Fruit fly (Drosophila melanogaster) whole organism, prepupa: ENCODE data around the gene Smyd3.

Experiments used
- Blimp-1 ChIP-seq: fragments of 200-800 bp; sonication (Bioruptor generic); optimal IDR thresholded peaks from 3 replicates; lab custom pipeline; 2017; ENCODE audit warnings: missing biosample characterization, missing genetic modification characterization, mild to moderate bottlenecking, moderate library complexity, missing genetic modification reagents
- CG10631 ChIP-seq: fragments of 200-800 bp; sonication (Bioruptor generic); optimal IDR thresholded peaks from 2 replicates; lab custom pipeline; 2016; ENCODE audit warnings: missing biosample characterization, missing genetic modification characterization
- CG11294 ChIP-seq: fragments of 200-800 bp; sonication (Bioruptor generic); IDR thresholded peaks from 2 replicates; pipeline ENCODE4 v1.3.6; 2022; ENCODE audit warnings: missing biosample characterization, missing genetic modification characterization
- CG11902 ChIP-seq: fragments of 200-800 bp; sonication (Bioruptor generic); optimal IDR thresholded peaks from 3 replicates; lab custom pipeline; 2016; ENCODE audit warnings: missing biosample characterization, missing genetic modification characterization
- CG15336 ChIP-seq: fragments of 200-800 bp; sonication (Bioruptor generic); IDR thresholded peaks from 2 replicates; pipeline ENCODE4 v1.3.6; 2022; ENCODE audit warnings: missing biosample characterization, missing genetic modification characterization
- CG1621 ChIP-seq: fragments of 200-800 bp; sonication (Bioruptor generic); optimal IDR thresholded peaks from 3 replicates; lab custom pipeline; 2018; ENCODE audit warnings: missing biosample characterization, mild to moderate bottlenecking, missing genetic modification characterization
- CG16779 ChIP-seq: fragments of 200-800 bp; sonication (Bioruptor generic); optimal IDR thresholded peaks from 3 replicates; lab custom pipeline; 2017; ENCODE audit warnings: missing biosample characterization, mild to moderate bottlenecking, missing genetic modification characterization
- CG3032 ChIP-seq: fragments of 200-800 bp; optimal IDR thresholded peaks from 2 replicates; lab custom pipeline; 2019; ENCODE audit warnings: missing biosample characterization, mild to moderate bottlenecking, missing genetic modification characterization, moderate library complexity
- CG31627 ChIP-seq: fragments of 200-800 bp; sonication (Bioruptor generic); optimal IDR thresholded peaks from 3 replicates; lab custom pipeline; 2016; ENCODE audit warnings: missing biosample characterization, missing genetic modification characterization
- CG32006 ChIP-seq: fragments of 200-800 bp; sonication (Bioruptor generic); optimal IDR thresholded peaks from 3 replicates; lab custom pipeline; 2017; ENCODE audit warnings: missing biosample characterization, mild to moderate bottlenecking, missing genetic modification characterization
- CG34406 ChIP-seq: fragments of 200-800 bp; sonication (Bioruptor generic); optimal IDR thresholded peaks from 3 replicates; lab custom pipeline; 2016; ENCODE audit warnings: missing biosample characterization, missing genetic modification characterization
- CG3919 ChIP-seq: fragments of 200-800 bp; sonication (Bioruptor generic); optimal IDR thresholded peaks from 3 replicates; lab custom pipeline; 2016; ENCODE audit warnings: missing biosample characterization, missing genetic modification characterization
- CG6163 ChIP-seq: fragments of 200-800 bp; sonication (Bioruptor generic); IDR thresholded peaks from 3 replicates; pipeline ENCODE4 v1.3.6; 2022; ENCODE audit warnings: missing biosample characterization, missing genetic modification characterization
- CG6276 ChIP-seq: fragments of 200-800 bp; sonication (Bioruptor generic); optimal IDR thresholded peaks from 2 replicates; lab custom pipeline; 2017; ENCODE audit warnings: missing biosample characterization, mild to moderate bottlenecking, missing genetic modification characterization
- CG6792 ChIP-seq: fragments of 200-800 bp; sonication (Bioruptor generic); optimal IDR thresholded peaks from 3 replicates; lab custom pipeline; 2016; ENCODE audit warnings: missing biosample characterization, missing genetic modification characterization
- CG6808 ChIP-seq: fragments of 200-800 bp; sonication (Bioruptor generic); optimal IDR thresholded peaks from 3 replicates; lab custom pipeline; 2017; ENCODE audit warnings: missing biosample characterization, missing genetic modification characterization, mild to moderate bottlenecking, moderate library complexity, missing genetic modification reagents
- CG7368 ChIP-seq: fragments of 200-800 bp; sonication (Bioruptor generic); optimal IDR thresholded peaks from 3 replicates; lab custom pipeline; 2016; ENCODE audit warnings: missing biosample characterization, missing genetic modification characterization
- CG8119 ChIP-seq: fragments of 200-800 bp; sonication (Bioruptor generic); IDR thresholded peaks from 3 replicates; pipeline ENCODE4 v1.3.6; 2022; ENCODE audit warnings: missing biosample characterization, missing genetic modification characterization
- CG8319 ChIP-seq: fragments of 200-800 bp; sonication (Bioruptor generic); optimal IDR thresholded peaks from 3 replicates; lab custom pipeline; 2016; ENCODE audit warnings: missing biosample characterization, missing genetic modification characterization
- CG8632 ChIP-seq: fragments of 200-800 bp; sonication (Bioruptor generic); optimal IDR thresholded peaks from 3 replicates; lab custom pipeline; 2016; ENCODE audit warnings: missing biosample characterization, missing genetic modification characterization
- CG9139 ChIP-seq: fragments of 200-800 bp; sonication (Bioruptor generic); optimal IDR thresholded peaks from 3 replicates; lab custom pipeline; 2017; ENCODE audit warnings: missing biosample characterization, mild to moderate bottlenecking, missing genetic modification characterization
- Eip75B ChIP-seq: fragments of 200-800 bp; sonication (Bioruptor generic); optimal IDR thresholded peaks from 3 replicates; lab custom pipeline; 2016; ENCODE audit warnings: missing biosample characterization, missing genetic modification characterization
- Eip93F ChIP-seq: fragments of 200-800 bp; sonication (Bioruptor generic); optimal IDR thresholded peaks from 2 replicates; lab custom pipeline; 2016; ENCODE audit warnings: missing biosample characterization, mild to moderate bottlenecking, missing genetic modification characterization
- Ets21C ChIP-seq: fragments of 200-800 bp; sonication (Bioruptor generic); optimal IDR thresholded peaks from 3 replicates; lab custom pipeline; 2016; ENCODE audit warnings: missing biosample characterization, missing genetic modification characterization
- Ets96B ChIP-seq: fragments of 200-800 bp; optimal IDR thresholded peaks from 2 replicates; lab custom pipeline; 2019; ENCODE audit warnings: missing biosample characterization, mild to moderate bottlenecking, missing genetic modification characterization, moderate library complexity
- Gug ChIP-seq: fragments of 200-800 bp; sonication (Bioruptor generic); IDR thresholded peaks from 2 replicates; pipeline ENCODE4 v1.3.6; 2022; ENCODE audit warnings: missing biosample characterization, missing genetic modification characterization
- Hr38 ChIP-seq: sonication (Bioruptor generic); optimal IDR thresholded peaks from 2 replicates; lab custom pipeline; 2016; ENCODE audit warnings: missing biosample characterization, missing genetic modification characterization
- Hr39 ChIP-seq: fragments of 200-800 bp; sonication (Bioruptor generic); optimal IDR thresholded peaks from 2 replicates; lab custom pipeline; 2016; ENCODE audit warnings: missing biosample characterization, missing genetic modification characterization
- Smox ChIP-seq: fragments of 200-800 bp; sonication (Bioruptor generic); optimal IDR thresholded peaks from 3 replicates; lab custom pipeline; 2016; ENCODE audit warnings: missing biosample characterization, missing genetic modification characterization
- Sox14 ChIP-seq: fragments of 200-800 bp; sonication (Bioruptor generic); optimal IDR thresholded peaks from 3 replicates; lab custom pipeline; 2016; ENCODE audit warnings: missing biosample characterization, missing genetic modification characterization
- Sox15 ChIP-seq: fragments of 200-800 bp; sonication (Bioruptor generic); optimal IDR thresholded peaks from 3 replicates; lab custom pipeline; 2016; ENCODE audit warnings: missing biosample characterization, missing genetic modification characterization
- acj6 ChIP-seq: fragments of 200-800 bp; sonication (Bioruptor generic); optimal IDR thresholded peaks from 3 replicates; lab custom pipeline; 2016; ENCODE audit warnings: missing biosample characterization, missing genetic modification characterization
- dac ChIP-seq: fragments of 200-800 bp; sonication (Bioruptor generic); optimal IDR thresholded peaks from 2 replicates; lab custom pipeline; 2017; ENCODE audit warnings: missing biosample characterization, mild to moderate bottlenecking, missing genetic modification characterization
- eg ChIP-seq: fragments of 200-800 bp; sonication (Bioruptor generic); IDR thresholded peaks from 3 replicates; pipeline ENCODE4 v1.3.6; 2022; ENCODE audit warnings: missing biosample characterization, missing genetic modification characterization
- esn ChIP-seq: fragments of 200-800 bp; sonication (Bioruptor generic); optimal IDR thresholded peaks from 2 replicates; lab custom pipeline; 2016; ENCODE audit warnings: missing biosample characterization, mild to moderate bottlenecking, missing genetic modification characterization, moderate library complexity
- fd59A ChIP-seq: fragments of 200-800 bp; sonication (Bioruptor generic); optimal IDR thresholded peaks from 2 replicates; lab custom pipeline; 2017; ENCODE audit warnings: missing biosample characterization, mild to moderate bottlenecking, missing genetic modification characterization, missing genetic modification reagents
- fd85E ChIP-seq: fragments of 200-800 bp; sonication (Bioruptor generic); optimal IDR thresholded peaks from 3 replicates; lab custom pipeline; 2016; ENCODE audit warnings: missing biosample characterization, missing genetic modification characterization
- pdm3 ChIP-seq: fragments of 200-800 bp; sonication (Bioruptor generic); optimal IDR thresholded peaks from 3 replicates; lab custom pipeline; 2016; ENCODE audit warnings: missing biosample characterization, missing genetic modification characterization
- salr ChIP-seq, 2 experiments: fragments of 200-800 bp; sonication (Bioruptor generic); optimal IDR thresholded peaks; 3 replicates each; lab custom pipeline; 2016 to 2018; ENCODE audit warnings: missing biosample characterization in 2 of 2, missing genetic modification characterization in 2 of 2, mild to moderate bottlenecking in 1 of 2
- spab ChIP-seq: fragments of 200-800 bp; sonication (Bioruptor generic); optimal IDR thresholded peaks from 2 replicates; lab custom pipeline; 2017; ENCODE audit warnings: missing biosample characterization, mild to moderate bottlenecking, missing genetic modification characterization, missing genetic modification reagents
- ss ChIP-seq, 2 experiments: fragments of 200-800 bp; sonication (Bioruptor generic); optimal IDR thresholded peaks; 2 replicates in 1 of 2; 3 replicates in 1 of 2; lab custom pipeline; 2017 to 2018; ENCODE audit warnings: mild to moderate bottlenecking in 2 of 2, missing biosample characterization in 2 of 2, missing genetic modification characterization in 2 of 2, moderate library complexity in 1 of 2
- svp ChIP-seq: fragments of 200-800 bp; sonication (Bioruptor generic); peaks from one replicate; lab custom pipeline; 2016; ENCODE audit warnings: missing biosample characterization, missing genetic modification characterization
- vri ChIP-seq: fragments of 200-800 bp; sonication (Bioruptor generic); optimal IDR thresholded peaks from 3 replicates; lab custom pipeline; 2016; ENCODE audit warnings: missing biosample characterization, mild to moderate bottlenecking, missing genetic modification characterization

Gene Smyd3

dm6 chrX:2636825-2637535 lies 28.3 kb upstream of the Smyd3 start:
- TF ChIP-seq CG16779 (tag; lab: Kevin White, UChicago) (no peak), pdm3 (GFP tag; lab: Kevin White, UChicago) (no peak), CG8119 (GFP tag; lab: Robert Waterston, UW) (no peak), CG34406 (GFP tag; lab: Kevin White, UChicago) (no peak), Sox15 (GFP tag; lab: Kevin White, UChicago) (no peak), Gug (GFP tag; lab: Robert Waterston, UW) (no peak), CG6163 (no peak), Eip93F (GFP tag; lab: Kevin White, UChicago) (no peak), CG3919 (GFP tag; lab: Kevin White, UChicago) (no peak), svp (no peak), CG9139 (no peak), esn (GFP tag; lab: Kevin White, UChicago) (no peak), CG31627 (GFP tag; lab: Kevin White, UChicago) (no peak), spab (GFP tag; lab: Kevin White, UChicago) (no peak)

dm6 chrX:2635953-2636715 lies 27.5 kb upstream of the Smyd3 start:
- peak; percentile 34 for TF ChIP-seq svp
- no peak for TF ChIP-seq Smox (GFP tag; lab: Kevin White, UChicago)
- TF ChIP-seq eg (GFP tag; lab: Robert Waterston, UW) = 0 out of 3 replicates have a peak, but pooled peaks have one; percentile 15
- no peak for TF ChIP-seq CG10631 (GFP tag; lab: Kevin White, UChicago)
- no peak for TF ChIP-seq CG16779 (tag; lab: Kevin White, UChicago)
- TF ChIP-seq ss (GFP tag; optimal IDR thresholded peaks at IDR 0.05; lab: Kevin White, UChicago) = peak; percentile 21 to 63

dm6 chrX:2635075-2635643 lies 26.5 kb upstream of the Smyd3 start:
- TF ChIP-seq fd85E (GFP tag; lab: Kevin White, UChicago) (no peak), Smox (GFP tag; lab: Kevin White, UChicago) (peak; percentile 35), Ets96B (tag; lab: Kevin White, UChicago) (no peak), CG8632 (no peak), Eip93F (GFP tag; lab: Kevin White, UChicago) (no peak), fd59A (GFP tag; lab: Kevin White, UChicago) (no peak), CG6792 (GFP tag; lab: Kevin White, UChicago) (no peak), CG6163 (peak; percentile 33; the same call in 1 of the 3 replicates), svp (peak; percentile 80), eg (GFP tag; lab: Robert Waterston, UW) (0 out of 3 replicates have a peak, but pooled peaks have one; percentile 52), Hr38 (GFP tag; lab: Kevin White, UChicago) (no peak), CG11902 (no peak), spab (GFP tag; lab: Kevin White, UChicago) (peak; percentile 8), dac (no peak), CG7368 (GFP tag; lab: Kevin White, UChicago) (no peak), salr (GFP tag; optimal IDR thresholded peaks at IDR 0.05; lab: Kevin White, UChicago) (no peak), Sox14 (GFP tag; lab: Kevin White, UChicago) (peak; percentile 13), CG8319 (no peak), CG6276 (GFP tag; lab: Kevin White, UChicago) (peak; percentile 3), Ets21C (GFP tag; lab: Kevin White, UChicago) (no peak), esn (GFP tag; lab: Kevin White, UChicago) (peak; percentile 49), CG3032 (tag; lab: Kevin White, UChicago) (no peak), CG1621 (tag; lab: Kevin White, UChicago) (no peak), Hr39 (GFP tag; lab: Kevin White, UChicago) (peak; percentile 49), CG11294 (GFP tag; lab: Robert Waterston, UW) (no peak), Blimp-1 (GFP tag; lab: Kevin White, UChicago) (no peak), CG31627 (GFP tag; lab: Kevin White, UChicago) (peak; percentile 32), CG6808 (GFP tag; lab: Kevin White, UChicago) (peak; percentile 5), CG15336 (no peak), vri (GFP tag; lab: Kevin White, UChicago) (peak; percentile 15), CG32006 (GFP tag; lab: Kevin White, UChicago) (peak; percentile 44), CG9139 (no peak), acj6 (GFP tag; lab: Kevin White, UChicago) (no peak), Eip75B (GFP tag; lab: Kevin White, UChicago) (no peak)
